Worm (Caenorhabditis elegans) whole organism, late embryonic: ENCODE measurements around the gene wago-10.

ENCODE experiments used
- F13H6.1 ChIP-seq: sonication (generic microtip); optimal IDR thresholded peaks from 2 replicates; lab custom pipeline; 2016; ENCODE audit warnings: missing genetic modification characterization, missing compliant biosample characterization
- ceh-19 ChIP-seq: fragments of 200-800 bp; sonication (Bioruptor generic); optimal IDR thresholded peaks from 2 replicates; lab custom pipeline; 2018; ENCODE audit warnings: mild to moderate bottlenecking, missing genetic modification characterization, missing compliant biosample characterization
- ceh-2 ChIP-seq: sonication (generic microtip); optimal IDR thresholded peaks from 2 replicates; lab custom pipeline; 2016; ENCODE audit warnings: missing genotype, missing genetic modification characterization, missing compliant biosample characterization
- dmd-4 ChIP-seq: sonication (generic microtip); optimal IDR thresholded peaks from 2 replicates; lab custom pipeline; 2016; ENCODE audit warnings: borderline replicate concordance, missing genetic modification characterization, missing compliant biosample characterization
- fkh-6 ChIP-seq: sonication (generic microtip); optimal IDR thresholded peaks from 2 replicates; lab custom pipeline; 2016; ENCODE audit warnings: missing genetic modification characterization, missing compliant biosample characterization
- hlh-8 ChIP-seq: sonication (generic microtip); optimal IDR thresholded peaks from 2 replicates; lab custom pipeline; 2016; ENCODE audit warnings: missing genotype, missing genetic modification characterization, missing compliant biosample characterization
- pag-3 ChIP-seq: sonication (generic microtip); optimal IDR thresholded peaks from 2 replicates; lab custom pipeline; 2016; ENCODE audit warnings: missing compliant biosample characterization, missing genetic modification characterization, borderline replicate concordance
- sox-2 ChIP-seq: fragments of 200-800 bp; sonication (Bioruptor generic); IDR thresholded peaks from 2 replicates; pipeline ENCODE4 v1.3.6; 2022; ENCODE audit warnings: missing genetic modification reagents, missing genetic modification characterization, missing compliant biosample characterization
- sox-4 ChIP-seq: sonication (generic microtip); optimal IDR thresholded peaks from 2 replicates; lab custom pipeline; 2017; ENCODE audit warnings: mild to moderate bottlenecking, missing genetic modification characterization, inconsistent platforms, missing compliant biosample characterization
- unc-86 ChIP-seq: sonication (generic microtip); optimal IDR thresholded peaks from 2 replicates; lab custom pipeline; 2016; ENCODE audit warnings: missing genetic modification characterization, missing compliant biosample characterization

- no peak for TF ChIP-seq pag-3 (tag; lab: Kevin White, UChicago)
- no peak for TF ChIP-seq F13H6.1
- TF ChIP-seq unc-86 (tag; lab: Kevin White, UChicago): no peak
- no peak for TF ChIP-seq hlh-8 (tag; lab: Kevin White, UChicago)
- no peak for TF ChIP-seq sox-4
- no peak for TF ChIP-seq ceh-2
- TF ChIP-seq dmd-4 (tag; lab: Kevin White, UChicago): no peak
- no peak for TF ChIP-seq sox-2 (GFP tag; lab: Robert Waterston, UW)
- no peak for TF ChIP-seq ceh-19 (GFP tag; lab: Kevin White, UChicago)
- TF ChIP-seq fkh-6: no peak
Measured at ce11 chrV:392199-392678, 49.0 kb downstream of the wago-10 start, which contains the start of gene nhr-254.
